Fruit fly (Drosophila melanogaster) whole organism, adult: ENCODE measurements around the gene sinah.
A peak's percentile ranks its signal among the peaks of the same experiment; 100 is the strongest.

ENCODE experiments used
- CG11617 ChIP-seq: fragments of 200-800 bp; sonication (Bioruptor generic); optimal IDR thresholded peaks from 2 replicates; lab custom pipeline; 2017; ENCODE audit warnings: mild to moderate bottlenecking, missing biosample characterization, missing genetic modification reagents, missing genetic modification characterization
- CG1620 ChIP-seq: fragments of 200-800 bp; sonication (Bioruptor generic); optimal IDR thresholded peaks from 2 replicates; lab custom pipeline; 2016; ENCODE audit warnings: missing biosample characterization, missing genetic modification characterization
- CG5204 ChIP-seq: fragments of 200-800 bp; sonication (Bioruptor generic); optimal IDR thresholded peaks from 2 replicates; lab custom pipeline; 2016; ENCODE audit warnings: missing biosample characterization, missing genetic modification characterization
- CG7045 ChIP-seq: fragments of 200-800 bp; sonication (Bioruptor generic); optimal IDR thresholded peaks from 2 replicates; lab custom pipeline; 2017; ENCODE audit warnings: missing biosample characterization, mild to moderate bottlenecking, missing genetic modification characterization
- Hr96 ChIP-seq: fragments of 200-800 bp; sonication (Bioruptor generic); optimal IDR thresholded peaks from 2 replicates; lab custom pipeline; 2016; ENCODE audit warnings: missing biosample characterization, missing genetic modification characterization
- pad ChIP-seq: fragments of 200-800 bp; sonication (Bioruptor generic); optimal IDR thresholded peaks from 3 replicates; lab custom pipeline; 2017; ENCODE audit warnings: missing biosample characterization, missing genetic modification characterization, mild to moderate bottlenecking, moderate library complexity, missing genetic modification reagents
- toe ChIP-seq: fragments of 200-800 bp; sonication (Bioruptor generic); optimal IDR thresholded peaks from 2 replicates; lab custom pipeline; 2016; ENCODE audit warnings: missing biosample characterization, missing genetic modification characterization

dm6 chr3L:16890650-16891336 lies 31.9 kb downstream of the sinah start:
- TF ChIP-seq toe (GFP tag; lab: Kevin White, UChicago): no peak
- no peak for TF ChIP-seq CG1620
- TF ChIP-seq CG5204 (GFP tag; lab: Kevin White, UChicago): no peak
- TF ChIP-seq CG11617 (GFP tag; lab: Kevin White, UChicago): peak; percentile 46
- TF ChIP-seq Hr96 (GFP tag; lab: Kevin White, UChicago): no peak
- no peak for TF ChIP-seq CG7045
- peak; percentile 66 for TF ChIP-seq pad (GFP tag; lab: Kevin White, UChicago)
